Worm (Caenorhabditis elegans): ENCODE data around the gene sap-140.
A peak's percentile ranks its signal among the peaks of the same experiment; 100 is the strongest.

Gene sap-140

ce11 chrIII:7526974-7527466 is 27.5 kb downstream of the sap-140 start:
- no peak for TF ChIP-seq F26F4.8 (GFP tag; conservative IDR thresholded peaks at IDR 0.05)
- TF ChIP-seq unc-62 (GFP tag; optimal IDR thresholded peaks at IDR 0.05 in 1 of 2), result peak in 1 of 2 experiments; percentile 31
- TF ChIP-seq unc-62 (tag; optimal IDR thresholded peaks at IDR 0.05), result no peak
- peak in 1 of 2 experiments; percentile 5 for TF ChIP-seq lsy-2 (tag; optimal IDR thresholded peaks at IDR 0.05)

- no peak for TF ChIP-seq zip-2 (tag; optimal IDR thresholded peaks at IDR 0.05)
- TF ChIP-seq pqm-1 (tag; optimal IDR thresholded peaks at IDR 0.05), result no peak
- no peak for TF ChIP-seq ceh-62 (tag; optimal IDR thresholded peaks at IDR 0.05)
- no peak for TF ChIP-seq zfp-2 (tag; optimal IDR thresholded peaks at IDR 0.05)
- no peak for TF ChIP-seq snpc-1.2 (GFP tag; IDR thresholded peaks at IDR 0.05)
- TF ChIP-seq egl-43 (GFP tag; IDR thresholded peaks at IDR 0.05), result no peak
- no peak for TF ChIP-seq dmd-9 (GFP tag; IDR thresholded peaks at IDR 0.05)
- no peak for TF ChIP-seq php-3 (GFP tag; IDR thresholded peaks at IDR 0.05)
- TF ChIP-seq Y75B8A.6 (GFP tag; IDR thresholded peaks at IDR 0.05), result no peak
- no peak for TF ChIP-seq attf-4 (tag; optimal IDR thresholded peaks at IDR 0.05)
- TF ChIP-seq spr-3 (GFP tag; optimal IDR thresholded peaks at IDR 0.05), result no peak
- no peak for TF ChIP-seq lim-7 (GFP tag; IDR thresholded peaks at IDR 0.05)
- no peak for TF ChIP-seq T20F7.1 (GFP tag; optimal IDR thresholded peaks at IDR 0.05)
- TF ChIP-seq hif-1 (tag; optimal IDR thresholded peaks at IDR 0.05), result no peak
- no peak for TF ChIP-seq nhr-10 (tag; optimal IDR thresholded peaks at IDR 0.05)
These were observed 30.6 kb downstream of the sap-140 start for ce11 chrIII:7530108-7530507.

- peak in 1 of 2 experiments; percentile 97 for TF ChIP-seq unc-62 (GFP tag; optimal IDR thresholded peaks at IDR 0.05 in 1 of 2)
- no peak for TF ChIP-seq unc-62 (tag; optimal IDR thresholded peaks at IDR 0.05)
- TF ChIP-seq saeg-2 (GFP tag; IDR thresholded peaks at IDR 0.05), result no peak
These were observed 31.3 kb downstream of the sap-140 start for ce11 chrIII:7530830-7531229.

- TF ChIP-seq attf-4 (tag; optimal IDR thresholded peaks at IDR 0.05), result no peak
- no peak for TF ChIP-seq egl-43 (GFP tag; IDR thresholded peaks at IDR 0.05)
- peak in 1 of 2 experiments; percentile 88 for TF ChIP-seq unc-62 (GFP tag; optimal IDR thresholded peaks at IDR 0.05 in 1 of 2)
- no peak for TF ChIP-seq unc-62 (tag; optimal IDR thresholded peaks at IDR 0.05)
- TF ChIP-seq aha-1 (tag), result peak; percentile 14
- no peak for TF ChIP-seq mxl-3 (GFP tag; optimal IDR thresholded peaks at IDR 0.05)
These were observed 31.8 kb downstream of the sap-140 start for ce11 chrIII:7531385-7531784.

ce11 chrIII:7533012-7533411 is 33.5 kb downstream of the sap-140 start:
- TF ChIP-seq ztf-7 (tag; optimal IDR thresholded peaks at IDR 0.05), result no peak
- no peak for TF ChIP-seq F26F4.8 (GFP tag; conservative IDR thresholded peaks at IDR 0.05)
- TF ChIP-seq ceh-28 (tag; optimal IDR thresholded peaks at IDR 0.05), result peak; percentile 14
- no peak for TF ChIP-seq spr-1 (tag; optimal IDR thresholded peaks at IDR 0.05)
- TF ChIP-seq spr-3 (GFP tag; optimal IDR thresholded peaks at IDR 0.05), result no peak
- no peak for TF ChIP-seq nhr-48 (tag; optimal IDR thresholded peaks at IDR 0.05)
- TF ChIP-seq gei-8 (GFP tag; optimal IDR thresholded peaks at IDR 0.05), result no peak
- peak in 1 of 2 experiments; percentile 66 for TF ChIP-seq unc-62 (GFP tag; optimal IDR thresholded peaks at IDR 0.05 in 1 of 2)
- no peak for TF ChIP-seq unc-62 (tag; optimal IDR thresholded peaks at IDR 0.05)

ce11 chrIII:7534648-7535047 is 35.1 kb downstream of the sap-140 start:
- TF ChIP-seq ceh-28 (tag; optimal IDR thresholded peaks at IDR 0.05) (no peak), ceh-82 (tag; optimal IDR thresholded peaks at IDR 0.05) (no peak), nhr-77 (tag; optimal IDR thresholded peaks at IDR 0.05) (no peak), duxl-1 (tag; optimal IDR thresholded peaks at IDR 0.05; ENCODE audit: poor library complexity) (peak; percentile 56), ces-1 (GFP tag; optimal IDR thresholded peaks at IDR 0.05) (no peak), ceh-20 (GFP tag; IDR thresholded peaks at IDR 0.05) (peak; percentile 51; the same call in 1 of the 2 replicates), aha-1 (tag) (peak; percentile 30), vab-7 (GFP tag; IDR thresholded peaks at IDR 0.05) (no peak), lsy-2 (tag; optimal IDR thresholded peaks at IDR 0.05) (peak in 1 of 2 experiments; percentile 76), nhr-48 (tag; optimal IDR thresholded peaks at IDR 0.05) (no peak), tag-97 (GFP tag; IDR thresholded peaks at IDR 0.05) (no peak), lim-7 (GFP tag; IDR thresholded peaks at IDR 0.05) (no peak), tra-1 (GFP tag; IDR thresholded peaks at IDR 0.05) (peak; percentile 60; the same call in 1 of the 2 replicates), F26F4.8 (GFP tag; conservative IDR thresholded peaks at IDR 0.05) (no peak), egl-27 (tag; optimal IDR thresholded peaks at IDR 0.05) (no peak), nhr-237 (tag; optimal IDR thresholded peaks at IDR 0.05) (no peak), Y75B8A.6 (GFP tag; IDR thresholded peaks at IDR 0.05) (no peak), daf-16 (GFP tag; optimal IDR thresholded peaks at IDR 0.05) (no peak), daf-16 (tag; optimal IDR thresholded peaks at IDR 0.05) (no peak), Y5F2A.4 (GFP tag; optimal IDR thresholded peaks at IDR 0.05) (no peak), hif-1 (tag; optimal IDR thresholded peaks at IDR 0.05) (no peak), unc-62 (GFP tag; optimal IDR thresholded peaks at IDR 0.05 in 1 of 2) (peak in 1 of 2 experiments; percentile 100), unc-62 (tag; optimal IDR thresholded peaks at IDR 0.05) (no peak), php-3 (GFP tag; IDR thresholded peaks at IDR 0.05) (no peak)

Measured in whole organism, L4 larva.